Worm (Caenorhabditis elegans): ENCODE data around the gene F01F1.3.

Gene F01F1.3

DNA sequence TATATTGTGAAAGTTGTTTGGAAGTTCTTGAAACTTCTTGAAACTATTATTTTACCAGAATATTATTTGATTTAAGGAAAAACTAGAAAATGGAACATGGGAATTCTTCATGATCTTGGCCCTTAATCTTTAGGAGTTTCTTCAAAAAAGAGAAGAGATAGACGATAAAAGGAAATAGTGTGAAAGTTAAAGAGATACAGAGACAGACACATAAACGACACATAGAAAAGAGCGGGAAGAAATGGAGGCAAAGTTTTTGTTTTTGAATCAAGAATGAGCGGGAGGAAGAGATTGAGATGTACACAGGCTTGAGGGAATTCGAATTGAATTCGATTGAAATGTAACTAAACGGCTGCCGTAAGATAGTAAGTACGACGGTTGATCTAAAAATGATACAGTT, 25.7 kb downstream of the F01F1.3 start:
- no peak for TF ChIP-seq sdc-2 (tag; optimal IDR thresholded peaks at IDR 0.05)
- no peak for TF ChIP-seq madf-2 (tag; optimal IDR thresholded peaks at IDR 0.05)
- TF ChIP-seq ref-2 (tag; optimal IDR thresholded peaks at IDR 0.05), result no peak
- TF ChIP-seq elt-4 (tag; optimal IDR thresholded peaks at IDR 0.05), result no peak
- TF ChIP-seq pqm-1 (tag; optimal IDR thresholded peaks at IDR 0.05), result no peak
- TF ChIP-seq pros-1 (tag; optimal IDR thresholded peaks at IDR 0.05), result no peak

DNA sequence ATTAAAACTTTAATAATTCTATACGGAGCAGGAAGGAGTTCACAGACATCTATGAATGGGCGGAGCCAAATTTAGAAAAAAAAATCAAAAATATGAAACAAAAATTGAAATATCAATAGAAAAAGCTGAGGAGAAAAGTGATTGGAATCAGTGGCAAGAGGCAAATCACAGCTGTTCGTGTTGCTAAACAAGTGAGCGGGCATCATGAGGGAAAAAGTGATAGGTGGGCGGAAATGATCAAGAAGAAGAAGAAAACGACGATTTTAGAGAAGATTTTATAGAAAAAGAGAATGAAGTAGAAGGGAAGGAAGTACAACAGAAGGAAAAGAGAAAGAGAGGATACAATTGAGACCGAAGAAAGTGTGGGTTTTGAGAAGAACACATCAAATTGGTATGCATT, 26.9 kb downstream of the F01F1.3 start:
- TF ChIP-seq rnt-1 (tag; optimal IDR thresholded peaks at IDR 0.05), result no peak
- peak; percentile 27 for TF ChIP-seq ceh-18 (tag; optimal IDR thresholded peaks at IDR 0.05)

DNA sequence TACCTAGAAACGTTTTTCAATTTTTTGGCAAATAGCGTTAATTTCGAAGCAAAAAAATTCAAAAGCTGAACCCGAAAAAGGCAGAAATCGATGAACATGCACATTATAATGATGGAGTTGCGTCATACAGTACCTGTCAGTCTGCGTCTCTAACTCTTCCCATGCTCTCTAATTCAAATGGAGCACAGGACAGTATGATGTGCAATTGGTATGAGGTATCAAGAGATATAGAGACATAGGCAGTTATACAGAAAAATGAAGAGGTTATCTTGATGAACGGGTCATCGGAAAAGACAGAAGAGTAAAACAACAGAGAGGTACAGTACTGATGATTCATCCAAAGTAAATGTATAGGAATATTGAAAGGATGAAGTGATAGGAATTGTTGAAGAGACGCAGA, 29.0 kb downstream of the F01F1.3 start:
- no peak for TF ChIP-seq elt-2 (tag; optimal IDR thresholded peaks at IDR 0.05)
- no peak for TF ChIP-seq ceh-34 (tag; optimal IDR thresholded peaks at IDR 0.05)
- no peak for TF ChIP-seq zip-5 (tag; optimal IDR thresholded peaks at IDR 0.05)
- TF ChIP-seq che-1 (tag; optimal IDR thresholded peaks at IDR 0.05), result no peak
- no peak for TF ChIP-seq gmeb-2 (tag; optimal IDR thresholded peaks at IDR 0.05)
- TF ChIP-seq pax-1 (tag; optimal IDR thresholded peaks at IDR 0.05), result no peak
- no peak for TF ChIP-seq ceh-30 (tag; optimal IDR thresholded peaks at IDR 0.05)
- no peak for TF ChIP-seq sox-4 (tag; optimal IDR thresholded peaks at IDR 0.05)
- TF ChIP-seq C38D4.7 (GFP tag; optimal IDR thresholded peaks at IDR 0.05), result no peak
- TF ChIP-seq hlh-30 (tag; optimal IDR thresholded peaks at IDR 0.05; ENCODE audit: insufficient read depth), result peak; percentile 39
- no peak for TF ChIP-seq pag-3 (tag; optimal IDR thresholded peaks at IDR 0.05; ENCODE audit: borderline replicate concordance)
- peak; percentile 8 for TF ChIP-seq unc-55 (GFP tag; optimal IDR thresholded peaks at IDR 0.05)
- TF ChIP-seq hlh-15 (tag; optimal IDR thresholded peaks at IDR 0.05), result no peak

DNA sequence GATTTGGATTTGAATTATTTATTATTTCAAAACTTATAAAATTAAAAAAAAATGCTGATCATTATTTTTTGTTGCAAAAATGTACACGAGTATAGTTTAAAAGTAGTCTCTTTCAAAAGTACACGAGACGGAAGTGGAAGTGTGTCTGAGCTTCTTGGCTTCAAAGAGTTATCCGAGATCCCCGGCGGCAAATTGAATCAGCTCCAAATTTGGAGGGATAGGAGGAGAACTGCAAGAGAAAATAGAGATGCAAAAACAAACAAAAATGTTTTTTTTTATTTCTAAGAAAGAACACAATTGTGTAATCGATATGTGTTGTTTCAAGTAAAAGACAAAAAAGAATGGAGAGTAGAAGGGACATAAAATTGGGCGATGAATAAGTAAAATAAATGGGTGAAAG, 30.8 kb downstream of the F01F1.3 start:
- TF ChIP-seq unc-42 (tag; optimal IDR thresholded peaks at IDR 0.05) (peak; percentile 80), dve-1 (tag; optimal IDR thresholded peaks at IDR 0.05) (no peak), hlh-8 (tag; optimal IDR thresholded peaks at IDR 0.05) (no peak), Y22D7AL.16 (tag; optimal IDR thresholded peaks at IDR 0.05) (no peak)

DNA sequence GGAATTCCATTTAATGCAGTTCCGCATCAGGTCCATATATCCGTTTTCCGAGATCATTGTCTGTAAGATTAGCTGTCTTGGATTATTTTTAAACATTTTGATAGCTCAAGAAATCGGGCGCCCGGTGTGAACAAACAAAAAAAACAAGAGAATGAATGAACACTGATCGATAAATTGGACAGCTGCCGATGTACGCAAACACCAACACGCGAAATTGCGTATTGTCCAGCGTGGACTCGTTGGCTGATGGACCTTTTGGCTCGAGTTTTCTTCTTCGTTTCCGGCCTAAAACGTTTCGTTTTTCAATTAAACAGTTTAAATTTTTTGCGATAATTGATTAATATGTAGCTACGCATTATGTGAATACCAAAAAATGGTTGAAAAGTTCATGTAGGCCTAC, 34.3 kb downstream of the F01F1.3 start, which contains the start of gene dpff-1:
dpff-1 (minus strand) TSS at position 288 of the 400 bp plus-strand sequence.
- peak; percentile 85 for TF ChIP-seq ceh-48 (tag; optimal IDR thresholded peaks at IDR 0.05)
- no peak for TF ChIP-seq hlh-6 (tag; optimal IDR thresholded peaks at IDR 0.05)

DNA sequence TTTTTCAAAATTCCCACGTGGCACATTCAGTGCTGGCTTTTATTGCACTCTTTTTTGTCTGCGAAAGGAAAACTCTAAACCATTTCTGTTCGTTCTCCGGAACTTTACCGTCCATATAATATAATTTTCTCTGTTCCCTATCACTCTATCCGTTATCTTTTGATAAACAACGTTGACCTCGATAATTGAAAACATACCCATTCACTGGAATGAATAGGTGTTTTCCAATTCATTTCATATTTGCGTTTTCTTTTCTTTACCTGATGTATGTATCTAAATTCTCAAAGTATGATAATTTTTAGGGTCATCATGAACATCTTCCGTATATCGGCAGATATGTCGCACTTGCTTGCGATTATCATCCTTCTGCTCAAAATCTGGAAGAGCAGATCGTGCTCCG, 35.0 kb downstream of the F01F1.3 start, which contains the start of gene erd-2.2:
erd-2.2 (plus strand) TSS at position 301 of the 400 bp plus-strand sequence.
- TF ChIP-seq ceh-45 (GFP tag; IDR thresholded peaks at IDR 0.05) (no peak), C38D4.7 (GFP tag; optimal IDR thresholded peaks at IDR 0.05) (no peak), C08G9.2 (tag; optimal IDR thresholded peaks at IDR 0.05) (no peak), Y22D7AL.16 (tag; optimal IDR thresholded peaks at IDR 0.05) (no peak), hlh-6 (tag; optimal IDR thresholded peaks at IDR 0.05) (no peak), ztf-16 (tag; optimal IDR thresholded peaks at IDR 0.05) (no peak), K09A11.1 (tag; optimal IDR thresholded peaks at IDR 0.05; ENCODE audit: insufficient read depth) (no peak), T23F11.4 (GFP tag; optimal IDR thresholded peaks at IDR 0.05) (no peak), syd-9 (tag; optimal IDR thresholded peaks at IDR 0.05) (no peak), nhr-11 (tag; optimal IDR thresholded peaks at IDR 0.05) (no peak), nhr-232 (tag; optimal IDR thresholded peaks at IDR 0.05) (no peak), eyg-1 (tag; optimal IDR thresholded peaks at IDR 0.05) (no peak), elt-4 (tag; optimal IDR thresholded peaks at IDR 0.05) (no peak), ref-2 (tag; optimal IDR thresholded peaks at IDR 0.05) (no peak), che-1 (tag; optimal IDR thresholded peaks at IDR 0.05) (no peak), fkh-10 (GFP tag; optimal IDR thresholded peaks at IDR 0.05) (no peak), ceh-18 (tag; optimal IDR thresholded peaks at IDR 0.05) (no peak), lin-11 (tag; optimal IDR thresholded peaks at IDR 0.05) (no peak)

All from whole organism, late embryonic.